Worm (Caenorhabditis elegans) whole organism, L4 larva: ENCODE measurements around the gene C44H9.7.

Experiments used
- D1046.2 ChIP-seq: fragments of 200-800 bp; sonication (Bioruptor generic); IDR thresholded peaks from 2 replicates; pipeline ENCODE4 v1.3.6; 2022; ENCODE audit warnings: missing genetic modification characterization, missing compliant biosample characterization
- F10B5.3 ChIP-seq: sonication (generic microtip); optimal IDR thresholded peaks from 2 replicates; lab custom pipeline; 2016; ENCODE audit warnings: mild to moderate bottlenecking, missing genetic modification characterization, missing compliant biosample characterization
- F44E2.7 ChIP-seq: fragments of 200-800 bp; sonication (Bioruptor generic); IDR thresholded peaks from 2 replicates; pipeline ENCODE4 v2.1.2; 2022; ENCODE audit warnings: missing genetic modification characterization, missing compliant biosample characterization
- F49E8.2 ChIP-seq: sonication (generic microtip); optimal IDR thresholded peaks from 2 replicates; lab custom pipeline; 2016; ENCODE audit warnings: missing compliant biosample characterization, mild to moderate bottlenecking, missing genetic modification characterization, borderline replicate concordance
- R02D3.7 ChIP-seq: fragments of 150-350 bp; sonication (generic microtip); optimal IDR thresholded peaks from 3 replicates; lab custom pipeline; 2014; ENCODE audit warnings: missing biosample characterization, missing genetic modification characterization
- ZK337.2 ChIP-seq: fragments of 200-800 bp; sonication (Bioruptor generic); IDR thresholded peaks from 2 replicates; pipeline ENCODE4 v1.3.6; 2022; ENCODE audit warnings: missing genetic modification reagents, missing genetic modification characterization, missing compliant biosample characterization
- aha-1 ChIP-seq: fragments of 150-350 bp; peaks from one replicate; lab custom pipeline; 2014; ENCODE audit warnings: missing biosample characterization, missing genetic modification characterization
- ceh-20 ChIP-seq: fragments of 200-800 bp; sonication (Bioruptor generic); IDR thresholded peaks from 2 replicates; pipeline ENCODE4 v1.3.6; 2022; ENCODE audit warnings: missing genetic modification reagents, missing genetic modification characterization, missing compliant biosample characterization
- ceh-32 ChIP-seq: sonication (generic microtip); optimal IDR thresholded peaks from 2 replicates; lab custom pipeline; 2016; ENCODE audit warnings: mild to moderate bottlenecking, missing genetic modification characterization, missing compliant biosample characterization; ENCODE audit not compliant: poor library complexity
- ceh-44 ChIP-seq: fragments of 200-800 bp; sonication (Bioruptor generic); IDR thresholded peaks from 2 replicates; pipeline ENCODE4 v1.3.6; 2022; ENCODE audit warnings: missing genetic modification reagents, missing genetic modification characterization, missing compliant biosample characterization
- ces-1 ChIP-seq: fragments of 150-350 bp; sonication (generic microtip); optimal IDR thresholded peaks from 4 replicates; lab custom pipeline; 2014; ENCODE audit warnings: missing biosample characterization, missing genetic modification reagents, missing genetic modification characterization
- daf-12 ChIP-seq: fragments of 150-350 bp; optimal IDR thresholded peaks from 2 replicates; lab custom pipeline; 2014; ENCODE audit warnings: missing biosample characterization, missing genetic modification reagents, missing genetic modification characterization
- daf-16 ChIP-seq, 3 experiments: sonication (generic microtip); optimal IDR thresholded peaks; 2 replicates each; lab custom pipeline; 2016 to 2017; ENCODE audit warnings: missing genetic modification characterization in 3 of 3, missing genetic modification reagents in 3 of 3, mild to moderate bottlenecking in 2 of 3, missing compliant biosample characterization in 2 of 3, missing biosample characterization in 1 of 3, moderate library complexity in 1 of 3
- dmd-6 ChIP-seq: fragments of 200-800 bp; sonication (Bioruptor generic); IDR thresholded peaks from 2 replicates; pipeline ENCODE4 v1.3.6; 2022; ENCODE audit warnings: missing genetic modification reagents, missing genetic modification characterization, missing compliant biosample characterization
- hlh-11 ChIP-seq: fragments of 200-800 bp; sonication (Bioruptor generic); optimal IDR thresholded peaks from 2 replicates; lab custom pipeline; 2018; ENCODE audit warnings: mild to moderate bottlenecking, missing genetic modification characterization, missing compliant biosample characterization
- lin-15B ChIP-seq: fragments of 150-350 bp; sonication (generic microtip); optimal IDR thresholded peaks from 3 replicates; lab custom pipeline; 2014; ENCODE audit warnings: missing biosample characterization, missing genetic modification characterization
- lin-38 ChIP-seq: fragments of 200-800 bp; sonication (Bioruptor generic); IDR thresholded peaks from 2 replicates; pipeline ENCODE4 v1.3.6; 2022; ENCODE audit warnings: missing genetic modification reagents, missing genetic modification characterization, missing compliant biosample characterization
- lir-3 ChIP-seq: sonication (generic microtip); optimal IDR thresholded peaks from 2 replicates; lab custom pipeline; 2016; ENCODE audit warnings: mild to moderate bottlenecking, missing genetic modification characterization, missing compliant biosample characterization
- lsy-2 ChIP-seq, 2 experiments: fragments of 150-350 bp in 1 of 2; sonication (generic microtip) in 1 of 2; optimal IDR thresholded peaks; 2 replicates each; lab custom pipeline; 2014 to 2017; ENCODE audit warnings: missing biosample characterization in 2 of 2, missing genetic modification characterization in 2 of 2
- mdl-1 ChIP-seq, 2 experiments: fragments of 150-350 bp in 1 of 2; sonication (generic microtip) in 1 of 2; optimal IDR thresholded peaks; 2 replicates each; lab custom pipeline; 2014 to 2017; ENCODE audit warnings: missing biosample characterization in 2 of 2, missing genetic modification characterization in 2 of 2
- mep-1 ChIP-seq: fragments of 150-350 bp; sonication (generic microtip); optimal IDR thresholded peaks from 3 replicates; lab custom pipeline; 2014; ENCODE audit warnings: missing biosample characterization, missing genetic modification characterization
- mes-2 ChIP-seq: sonication (generic microtip); optimal IDR thresholded peaks from 2 replicates; lab custom pipeline; 2016; ENCODE audit warnings: missing genotype, mild to moderate bottlenecking, missing genetic modification characterization, missing compliant biosample characterization; ENCODE audit not compliant: poor library complexity, severe bottlenecking
- mxl-2 ChIP-seq: fragments of 200-800 bp; sonication (Bioruptor generic); conservative IDR thresholded peaks from 2 replicates; pipeline ENCODE4 v1.3.6; 2022; ENCODE audit warnings: missing genetic modification reagents, missing genetic modification characterization, missing compliant biosample characterization
- nhr-25 ChIP-seq: sonication (generic microtip); optimal IDR thresholded peaks from 2 replicates; lab custom pipeline; 2017; ENCODE audit warnings: missing genetic modification characterization, mild to moderate bottlenecking, missing compliant biosample characterization, antibody characterized with exemption, moderate library complexity, borderline replicate concordance; ENCODE audit not compliant: insufficient read depth
- nhr-48 ChIP-seq: sonication (generic microtip); optimal IDR thresholded peaks from 2 replicates; lab custom pipeline; 2016; ENCODE audit warnings: mild to moderate bottlenecking, missing genetic modification characterization, missing compliant biosample characterization
- nhr-6 ChIP-seq: fragments of 150-350 bp; optimal IDR thresholded peaks from 2 replicates; lab custom pipeline; 2014; ENCODE audit warnings: missing biosample characterization, missing genetic modification characterization
- nhr-76 ChIP-seq: fragments of 150-350 bp; optimal IDR thresholded peaks from 2 replicates; lab custom pipeline; 2014; ENCODE audit warnings: missing biosample characterization, missing genetic modification characterization
- pqm-1 ChIP-seq: sonication (generic microtip); optimal IDR thresholded peaks from 2 replicates; lab custom pipeline; 2017; ENCODE audit warnings: missing biosample characterization, missing genetic modification characterization
- snpc-1.2 ChIP-seq: fragments of 200-800 bp; sonication (Bioruptor generic); IDR thresholded peaks from 2 replicates; pipeline ENCODE4 v1.3.6; 2022; ENCODE audit warnings: missing genetic modification reagents, missing genetic modification characterization, missing compliant biosample characterization
- unc-39 ChIP-seq: sonication (generic microtip); optimal IDR thresholded peaks from 2 replicates; lab custom pipeline; 2017; ENCODE audit warnings: missing biosample characterization, missing genetic modification characterization
- unc-62 ChIP-seq, 3 experiments: fragments of 150-350 bp in 1 of 3; sonication (generic microtip); optimal IDR thresholded peaks in 2 of 3; peaks in 1 of 3; 1 replicate in 1 of 3; 2 replicates in 2 of 3; lab custom pipeline; 2014 to 2017; ENCODE audit warnings: missing biosample characterization in 3 of 3, missing genetic modification characterization in 3 of 3, missing genetic modification reagents in 3 of 3, missing genotype in 1 of 3
- zag-1 ChIP-seq: fragments of 150-350 bp; optimal IDR thresholded peaks from 2 replicates; lab custom pipeline; 2014; ENCODE audit warnings: missing biosample characterization, missing genetic modification characterization
- zfp-2 ChIP-seq: sonication (generic microtip); optimal IDR thresholded peaks from 2 replicates; lab custom pipeline; 2016; ENCODE audit warnings: mild to moderate bottlenecking, missing genetic modification characterization, missing compliant biosample characterization

C44H9.7 gene

DNA sequence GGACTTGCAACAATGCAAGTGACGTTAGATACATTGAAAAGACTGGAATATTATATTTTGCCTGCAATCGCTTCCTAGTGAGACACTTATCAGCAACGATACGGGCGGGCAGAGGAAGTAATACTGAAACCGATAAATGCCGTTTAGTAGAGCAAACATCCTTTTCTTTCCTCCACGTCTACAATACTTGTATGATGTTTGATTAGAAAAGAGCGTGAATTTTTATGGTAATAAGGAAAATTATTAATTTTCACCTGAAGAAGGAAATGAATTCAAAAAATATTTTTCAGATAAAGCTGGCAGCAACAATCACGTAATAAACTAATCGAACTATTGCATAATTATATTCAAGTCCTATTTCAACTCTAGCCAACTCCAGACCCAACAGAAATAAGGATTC lies at the start of gene C44H9.7:
TSS of gene C44H9.7 (minus strand) at position 101 of the 400 bp plus-strand sequence.
- no peak for TF ChIP-seq pqm-1 (tag; lab: Kevin White, UChicago)
- TF ChIP-seq zfp-2 (tag; lab: Kevin White, UChicago): no peak
- TF ChIP-seq, all 104 proteins: peak for 0

ce11 chrV:12904054-12904453 lies 49.4 kb upstream of the C44H9.7 start, which contains the start of gene ttr-27:
ttr-27 (minus strand) TSS chrV:12904098.
- TF ChIP-seq F44E2.7 (no peak), F49E8.2 (no peak)

DNA sequence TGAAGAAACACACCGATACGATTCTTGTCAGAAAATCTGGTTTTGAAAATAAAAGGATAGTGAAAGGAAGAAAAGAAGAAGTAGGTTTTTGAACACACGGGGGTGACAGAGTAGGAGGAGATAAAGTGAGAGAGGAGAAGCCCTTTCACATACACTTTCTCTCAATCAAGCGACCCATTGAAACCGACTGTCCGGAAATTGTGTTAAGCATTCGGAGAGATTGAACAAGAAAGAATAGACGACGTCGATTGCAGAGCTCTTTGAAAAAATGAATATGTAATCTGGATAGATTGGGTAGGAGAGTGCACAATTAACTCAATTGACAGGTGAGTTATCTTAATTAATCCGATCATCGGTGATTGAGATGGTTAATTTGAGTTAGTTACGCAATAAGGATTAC lies 46.6 kb upstream of the C44H9.7 start:
- TF ChIP-seq ces-1 (GFP tag; lab: Kevin White, UChicago): peak; percentile 46
- TF ChIP-seq R02D3.7: no peak
- no peak for TF ChIP-seq ceh-32 (tag; lab: Kevin White, UChicago)
- TF ChIP-seq aha-1 (tag; lab: Kevin White, UChicago): peak; percentile 49

DNA sequence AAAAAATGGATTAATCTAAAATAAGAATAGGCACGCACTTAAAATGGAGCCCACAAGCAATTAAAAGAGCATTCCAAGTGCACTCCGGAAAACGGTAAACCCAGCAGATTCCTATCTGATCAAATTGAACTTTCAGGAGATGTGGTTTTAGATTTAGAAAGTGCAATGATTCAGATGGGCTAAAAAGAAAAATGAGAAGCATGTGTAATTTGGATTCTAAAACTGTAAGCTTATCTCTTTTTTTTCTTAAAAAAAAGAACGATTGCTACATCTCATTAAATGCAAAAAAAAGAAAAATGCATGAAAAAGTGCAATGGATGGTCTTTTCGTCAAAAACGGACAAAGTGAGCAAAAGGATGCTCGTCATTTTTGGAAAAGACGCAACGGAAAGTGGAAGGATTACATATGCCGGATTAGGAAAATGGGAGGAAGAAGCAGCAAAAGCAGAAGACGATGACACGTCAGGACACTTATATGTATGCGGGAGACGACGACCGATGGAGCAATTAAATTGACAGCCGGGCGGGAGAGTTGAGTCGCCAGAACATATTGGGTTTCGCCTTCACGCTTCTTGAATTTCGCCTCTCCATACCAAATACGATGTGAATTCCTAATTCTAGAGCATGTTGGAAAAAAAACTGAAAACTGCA lies 44.0 kb upstream of the C44H9.7 start:
- TF ChIP-seq aha-1 (tag; lab: Kevin White, UChicago) (peak; percentile 43), unc-62 (GFP tag; optimal IDR thresholded peaks at IDR 0.05 in 1 of 2; lab: Kevin White, UChicago) (peak in 1 of 2 experiments; percentile 76), unc-62 (tag; optimal IDR thresholded peaks at IDR 0.05; lab: Kevin White, UChicago) (no peak), snpc-1.2 (GFP tag; lab: Robert Waterston, UW) (no peak), ceh-20 (0 out of 2 replicates have a peak, but pooled peaks have one; percentile 29), D1046.2 (no peak), zfp-2 (tag; lab: Kevin White, UChicago) (no peak), lsy-2 (tag; optimal IDR thresholded peaks at IDR 0.05; lab: Kevin White, UChicago) (peak in 1 of 2 experiments; percentile 17)

- no peak for TF ChIP-seq dmd-6
- no peak for TF ChIP-seq mep-1 (tag; lab: Kevin White, UChicago)
- no peak for TF ChIP-seq ZK337.2 (GFP tag; lab: Robert Waterston, UW)
- TF ChIP-seq F44E2.7: no peak
- no peak for TF ChIP-seq mdl-1 (tag; optimal IDR thresholded peaks at IDR 0.05; lab: Kevin White, UChicago)
- no peak for TF ChIP-seq daf-12 (tag; lab: Kevin White, UChicago)
- no peak for TF ChIP-seq nhr-48 (tag; lab: Kevin White, UChicago)
- no peak for TF ChIP-seq mxl-2
- TF ChIP-seq lir-3 (tag; lab: Kevin White, UChicago): no peak
- no peak for TF ChIP-seq nhr-76
- TF ChIP-seq mes-2 (tag; lab: Kevin White, UChicago): no peak
- TF ChIP-seq unc-39 (tag; lab: Kevin White, UChicago): no peak
- TF ChIP-seq zag-1 (tag; lab: Kevin White, UChicago): no peak
- no peak for TF ChIP-seq lin-15B (tag; lab: Kevin White, UChicago)
Measured at ce11 chrV:12897338-12897737, 42.7 kb upstream of the C44H9.7 start.

DNA sequence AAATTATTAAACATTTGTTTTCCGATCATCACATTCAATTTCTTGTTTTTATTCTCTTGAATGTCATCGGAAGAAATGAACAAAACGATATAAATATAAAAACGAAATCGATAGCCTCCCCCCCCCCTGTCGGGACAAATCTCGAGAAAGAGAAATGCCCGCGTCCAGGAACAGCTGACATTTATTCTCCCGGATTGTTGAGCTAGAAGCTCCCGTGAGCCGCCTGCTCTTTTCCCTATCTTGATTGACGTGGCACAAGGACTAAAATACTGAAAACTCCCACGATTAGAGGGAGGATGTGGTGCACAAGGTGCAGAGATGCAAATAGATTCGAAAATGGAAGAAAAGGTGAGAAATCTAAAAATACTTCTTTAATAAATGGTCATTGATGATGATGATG lies 42.2 kb upstream of the C44H9.7 start:
- TF ChIP-seq lin-38 (GFP tag; lab: Robert Waterston, UW) (no peak), nhr-6 (no peak), daf-16 (GFP tag; optimal IDR thresholded peaks at IDR 0.05; lab: Kevin White, UChicago) (peak in 1 of 2 experiments; percentile 31), daf-16 (tag; optimal IDR thresholded peaks at IDR 0.05; lab: Kevin White, UChicago) (no peak), hlh-11 (tag; lab: Kevin White, UChicago) (peak; percentile 32), daf-12 (tag; lab: Kevin White, UChicago) (no peak), nhr-25 (no peak), F10B5.3 (tag; lab: Kevin White, UChicago) (no peak), ceh-44 (GFP tag; lab: Robert Waterston, UW) (no peak)
